Fruit fly (Drosophila melanogaster) whole organism, wandering third instar larva: ENCODE measurements around the gene CG7950.
A peak's percentile ranks its signal among the peaks of the same experiment; 100 is the strongest.

Source experiments
- Abd-B ChIP-seq: fragments of >200 bp; optimal IDR thresholded peaks from 2 replicates; lab custom pipeline; 2017; ENCODE audit warnings: missing biosample characterization, missing genetic modification characterization
- CG32264 ChIP-seq: fragments of 200-800 bp; sonication (Bioruptor generic); optimal IDR thresholded peaks from 2 replicates; lab custom pipeline; 2016; ENCODE audit warnings: missing biosample characterization, missing genetic modification characterization
- CG9705 ChIP-seq: fragments of 200-800 bp; sonication (Bioruptor generic); optimal IDR thresholded peaks from 2 replicates; lab custom pipeline; 2018; ENCODE audit warnings: missing biosample characterization, mild to moderate bottlenecking, missing genetic modification characterization
- CrebA ChIP-seq: fragments of 200-800 bp; sonication (Bioruptor generic); optimal IDR thresholded peaks from 2 replicates; lab custom pipeline; 2016; ENCODE audit warnings: missing biosample characterization, mild to moderate bottlenecking, missing genetic modification characterization, borderline replicate concordance
- Dfd ChIP-seq: fragments of >200 bp; optimal IDR thresholded peaks from 2 replicates; lab custom pipeline; 2017; ENCODE audit warnings: missing biosample characterization, missing genetic modification characterization
- Dif ChIP-seq: fragments of 200-275, 200-300 bp; sonication (Bioruptor generic); optimal IDR thresholded peaks from 2 replicates; lab custom pipeline; 2018; ENCODE audit warnings: missing biosample characterization, missing genetic modification characterization; ENCODE audit not compliant: partially characterized antibody
- GATAd ChIP-seq: sonication (Bioruptor generic); optimal IDR thresholded peaks from 2 replicates; lab custom pipeline; 2016; ENCODE audit warnings: missing biosample characterization, missing genetic modification characterization
- HLH106 ChIP-seq: fragments of 200-800 bp; optimal IDR thresholded peaks from 3 replicates; lab custom pipeline; 2019; ENCODE audit warnings: missing biosample characterization, mild to moderate bottlenecking, missing genetic modification characterization, moderate library complexity
- Hnf4 ChIP-seq: fragments of 200-800 bp; sonication (Bioruptor generic); optimal IDR thresholded peaks from 2 replicates; lab custom pipeline; 2016; ENCODE audit warnings: missing biosample characterization, mild to moderate bottlenecking, missing genetic modification characterization
- Hr78 ChIP-seq: fragments of >200 bp; optimal IDR thresholded peaks from 2 replicates; lab custom pipeline; 2017; ENCODE audit warnings: missing biosample characterization, missing genetic modification characterization
- Hr83 ChIP-seq: fragments of 200-300 bp; sonication (Bioruptor generic); optimal IDR thresholded peaks from 2 replicates; lab custom pipeline; 2016; ENCODE audit warnings: missing biosample characterization, mild to moderate bottlenecking, missing genetic modification characterization, moderate library complexity; ENCODE audit not compliant: poor library complexity, severe bottlenecking
- Jra ChIP-seq: sonication (Bioruptor generic); optimal IDR thresholded peaks from 2 replicates; lab custom pipeline; 2016; ENCODE audit warnings: missing biosample characterization, missing genetic modification characterization
- Mio ChIP-seq: sonication (Bioruptor generic); optimal IDR thresholded peaks from 2 replicates; lab custom pipeline; 2016; ENCODE audit warnings: missing biosample characterization, missing genetic modification characterization
- Myc ChIP-seq: fragments of >200 bp; optimal IDR thresholded peaks from 2 replicates; lab custom pipeline; 2017
- N ChIP-seq: fragments of >200 bp; optimal IDR thresholded peaks from 2 replicates; lab custom pipeline; 2018; ENCODE audit warnings: missing biosample characterization, missing external identifiers, missing genetic modification characterization
- OdsH ChIP-seq: fragments of 200-800 bp; sonication (Bioruptor generic); optimal IDR thresholded peaks from 2 replicates; lab custom pipeline; 2016; ENCODE audit warnings: missing biosample characterization, mild to moderate bottlenecking, missing genetic modification characterization
- Rel ChIP-seq, 2 experiments: fragments of 200-800 bp; sonication (Bioruptor generic) in 1 of 2; optimal IDR thresholded peaks; 2 replicates in 1 of 2; 3 replicates in 1 of 2; lab custom pipeline; 2016 to 2019; ENCODE audit warnings: mild to moderate bottlenecking in 2 of 2, missing biosample characterization in 2 of 2, missing genetic modification characterization in 2 of 2, moderate library complexity in 1 of 2
- Sp1 ChIP-seq: fragments of 200-800 bp; sonication (Bioruptor generic); optimal IDR thresholded peaks from 3 replicates; lab custom pipeline; 2019; ENCODE audit warnings: missing biosample characterization, mild to moderate bottlenecking, missing genetic modification characterization, moderate library complexity
- Vsx2 ChIP-seq: fragments of 200-300, 225-300 bp; sonication (Bioruptor generic); optimal IDR thresholded peaks from 2 replicates; lab custom pipeline; 2018; ENCODE audit warnings: missing biosample characterization, missing genetic modification characterization; ENCODE audit not compliant: partially characterized antibody
- br ChIP-seq: fragments of 200-800 bp; sonication (Bioruptor generic); optimal IDR thresholded peaks from 2 replicates; lab custom pipeline; 2016; ENCODE audit warnings: missing biosample characterization, missing genetic modification characterization
- brk ChIP-seq: fragments of 200-800 bp; sonication (Bioruptor generic); optimal IDR thresholded peaks from 2 replicates; lab custom pipeline; 2016; ENCODE audit warnings: missing biosample characterization, mild to moderate bottlenecking, missing genetic modification characterization
- dl ChIP-seq, 2 experiments: fragments of 175-275, 200-275 bp in 1 of 2; fragments of 200-275 bp in 1 of 2; sonication (Bioruptor generic); optimal IDR thresholded peaks; lab custom pipeline; 2018; ENCODE audit warnings: mild to moderate bottlenecking in 2 of 2, missing biosample characterization in 2 of 2, missing genetic modification characterization in 2 of 2, moderate library complexity in 2 of 2; ENCODE audit not compliant: partially characterized antibody in 2 of 2, insufficient read depth in 1 of 2
- dmrt93B ChIP-seq: fragments of 200-800 bp; sonication (Bioruptor generic); optimal IDR thresholded peaks from 2 replicates; lab custom pipeline; 2018; ENCODE audit warnings: missing biosample characterization, mild to moderate bottlenecking, missing genetic modification characterization
- dsf ChIP-seq: sonication (Bioruptor generic); optimal IDR thresholded peaks from 2 replicates; lab custom pipeline; 2016; ENCODE audit warnings: missing biosample characterization, missing genetic modification characterization, borderline replicate concordance
- ey ChIP-seq: fragments of 200-800 bp; sonication (Bioruptor generic); optimal IDR thresholded peaks from 2 replicates; lab custom pipeline; 2016; ENCODE audit warnings: missing biosample characterization, missing genetic modification characterization
- foxo ChIP-seq, 2 experiments: fragments of 200-800 bp; sonication (Bioruptor generic); optimal IDR thresholded peaks; 2 replicates in 1 of 2; 3 replicates in 1 of 2; lab custom pipeline; 2016 to 2017; ENCODE audit warnings: missing biosample characterization in 2 of 2, missing genetic modification characterization in 2 of 2
- fru ChIP-seq: fragments of 200-800 bp; sonication (Bioruptor generic); optimal IDR thresholded peaks from 3 replicates; lab custom pipeline; 2016; ENCODE audit warnings: missing biosample characterization, mild to moderate bottlenecking, missing genetic modification characterization
- h ChIP-seq: fragments of 200-800 bp; sonication (Bioruptor generic); optimal IDR thresholded peaks from 3 replicates; lab custom pipeline; 2016; ENCODE audit warnings: missing biosample characterization, mild to moderate bottlenecking, missing genetic modification characterization
- jim ChIP-seq: fragments of 175-275, 200-325 bp; sonication (Bioruptor generic); optimal IDR thresholded peaks from 2 replicates; lab custom pipeline; 2016; ENCODE audit warnings: missing biosample characterization, mild to moderate bottlenecking, missing genetic modification characterization
- lola ChIP-seq: fragments of >200 bp; optimal IDR thresholded peaks from 2 replicates; lab custom pipeline; 2017; ENCODE audit warnings: missing biosample characterization, missing genetic modification characterization
- pan ChIP-seq: fragments of >200 bp; optimal IDR thresholded peaks from 2 replicates; lab custom pipeline; 2017
- psq ChIP-seq: fragments of 200-800 bp; sonication (Bioruptor generic); optimal IDR thresholded peaks from 3 replicates; lab custom pipeline; 2017; ENCODE audit warnings: missing biosample characterization, mild to moderate bottlenecking, missing genetic modification characterization, moderate library complexity
- rgr ChIP-seq: fragments of 200-800 bp; sonication (Bioruptor generic); optimal IDR thresholded peaks from 3 replicates; lab custom pipeline; 2016; ENCODE audit warnings: missing biosample characterization, mild to moderate bottlenecking, missing genetic modification characterization
- sage ChIP-seq: fragments of 200-800 bp; sonication (Bioruptor generic); optimal IDR thresholded peaks from 2 replicates; lab custom pipeline; 2016; ENCODE audit warnings: missing biosample characterization, mild to moderate bottlenecking, missing genetic modification characterization
- sv ChIP-seq: fragments of 200-800 bp; sonication (Bioruptor generic); optimal IDR thresholded peaks from 3 replicates; lab custom pipeline; 2016; ENCODE audit warnings: missing biosample characterization, missing genetic modification characterization
- tai ChIP-seq: sonication (Bioruptor generic); optimal IDR thresholded peaks from 2 replicates; lab custom pipeline; 2016; ENCODE audit warnings: missing biosample characterization, missing genetic modification characterization
- usp ChIP-seq: fragments of >200 bp; optimal IDR thresholded peaks from 2 replicates; lab custom pipeline; 2017; ENCODE audit warnings: missing biosample characterization, missing genetic modification characterization
- woc ChIP-seq: sonication (Bioruptor generic); optimal IDR thresholded peaks from 2 replicates; lab custom pipeline; 2016; ENCODE audit warnings: missing biosample characterization, mild to moderate bottlenecking, missing genetic modification characterization

CG7950 gene

dm6 chr3R:30101389-30101935, 44.8 kb downstream of the CG7950 start:
- TF ChIP-seq Hr78 (GFP tag; lab: Kevin White, UChicago) (no peak), dl (GFP tag; optimal IDR thresholded peaks at IDR 0.05; lab: Kevin White, UChicago; ENCODE audit: insufficient read depth in 1 of 2, partially characterized antibody in 2 of 2) (no peak), dmrt93B (GFP tag; lab: Kevin White, UChicago) (no peak), foxo (GFP tag; optimal IDR thresholded peaks at IDR 0.05; lab: Kevin White, UChicago) (peak in 1 of 2 experiments; percentile 13), HLH106 (tag; lab: Kevin White, UChicago) (peak; percentile 12), fru (no peak), tai (GFP tag; lab: Kevin White, UChicago) (no peak), woc (GFP tag; lab: Kevin White, UChicago) (no peak), Vsx2 (GFP tag; lab: Kevin White, UChicago) (no peak), Mio (GFP tag; lab: Kevin White, UChicago) (no peak), Dif (GFP tag; lab: Kevin White, UChicago) (no peak), ey (GFP tag; lab: Kevin White, UChicago) (peak; percentile 26), rgr (GFP tag; lab: Kevin White, UChicago) (peak; percentile 27), Hr83 (GFP tag; lab: Kevin White, UChicago) (no peak), Dfd (GFP tag; lab: Kevin White, UChicago) (no peak), Abd-B (GFP tag; lab: Kevin White, UChicago) (no peak), CG32264 (GFP tag; lab: Kevin White, UChicago) (no peak), GATAd (GFP tag; lab: Kevin White, UChicago) (no peak), usp (no peak), brk (no peak), psq (GFP tag; lab: Kevin White, UChicago) (no peak), Sp1 (GFP tag; lab: Kevin White, UChicago) (no peak), Rel (GFP tag; optimal IDR thresholded peaks at IDR 0.05; lab: Kevin White, UChicago) (no peak), Rel (tag; optimal IDR thresholded peaks at IDR 0.05; lab: Kevin White, UChicago) (no peak)

dm6 chr3R:30102806-30103619, 46.4 kb downstream of the CG7950 start:
- TF ChIP-seq rgr (GFP tag; lab: Kevin White, UChicago) (peak; percentile 44), jim (GFP tag; lab: Kevin White, UChicago) (no peak), sv (no peak), dl (GFP tag; optimal IDR thresholded peaks at IDR 0.05; lab: Kevin White, UChicago; ENCODE audit: insufficient read depth in 1 of 2, partially characterized antibody in 2 of 2) (no peak), pan (lab: Kevin White, UChicago) (no peak), Dfd (GFP tag; lab: Kevin White, UChicago) (no peak), N (GFP tag; lab: Kevin White, UChicago) (peak; percentile 2), sage (no peak), usp (no peak), psq (GFP tag; lab: Kevin White, UChicago) (no peak), Dif (GFP tag; lab: Kevin White, UChicago) (no peak), OdsH (GFP tag; lab: Kevin White, UChicago) (peak; percentile 31), CG9705 (GFP tag; lab: Kevin White, UChicago) (no peak), Myc (no peak), foxo (GFP tag; optimal IDR thresholded peaks at IDR 0.05; lab: Kevin White, UChicago) (peak in 1 of 2 experiments; percentile 51), tai (GFP tag; lab: Kevin White, UChicago) (no peak), GATAd (GFP tag; lab: Kevin White, UChicago) (no peak), dsf (GFP tag; lab: Kevin White, UChicago) (no peak), Jra (GFP tag; lab: Kevin White, UChicago) (no peak), Sp1 (GFP tag; lab: Kevin White, UChicago) (peak; percentile 31), brk (no peak), Vsx2 (GFP tag; lab: Kevin White, UChicago) (no peak), woc (GFP tag; lab: Kevin White, UChicago) (no peak), ey (GFP tag; lab: Kevin White, UChicago) (peak; percentile 12), Hnf4 (peak; percentile 40), Rel (GFP tag; optimal IDR thresholded peaks at IDR 0.05; lab: Kevin White, UChicago) (no peak), Rel (tag; optimal IDR thresholded peaks at IDR 0.05; lab: Kevin White, UChicago) (peak; percentile 97), Mio (GFP tag; lab: Kevin White, UChicago) (peak; percentile 73), h (GFP tag; lab: Kevin White, UChicago) (peak; percentile 91), CrebA (no peak), lola (no peak), HLH106 (tag; lab: Kevin White, UChicago) (peak; percentile 31), Abd-B (GFP tag; lab: Kevin White, UChicago) (no peak), br (GFP tag; lab: Kevin White, UChicago) (peak; percentile 37), CG32264 (GFP tag; lab: Kevin White, UChicago) (no peak), Hr83 (GFP tag; lab: Kevin White, UChicago) (no peak), dmrt93B (GFP tag; lab: Kevin White, UChicago) (no peak), fru (peak; percentile 46), Hr78 (GFP tag; lab: Kevin White, UChicago) (no peak)
